Fruit fly (Drosophila melanogaster) whole organism, pupa: ENCODE results near the gene CG33923.

ENCODE experiments used
- CG14655 ChIP-seq: fragments of 200-800 bp; sonication (Bioruptor generic); optimal IDR thresholded peaks from 3 replicates; lab custom pipeline; 2017; ENCODE audit warnings: mild to moderate bottlenecking, missing biosample characterization, missing genetic modification reagents, missing genetic modification characterization
- CG17806 ChIP-seq: fragments of 200-800 bp; sonication (Bioruptor generic); optimal IDR thresholded peaks from 2 replicates; lab custom pipeline; 2018; ENCODE audit warnings: missing biosample characterization, mild to moderate bottlenecking, missing genetic modification characterization, moderate library complexity
- CG8159 ChIP-seq: fragments of 200-800 bp; sonication (Bioruptor generic); optimal IDR thresholded peaks from 3 replicates; lab custom pipeline; 2018; ENCODE audit warnings: missing biosample characterization, mild to moderate bottlenecking, missing genetic modification characterization, moderate library complexity
- CG8301 ChIP-seq: fragments of 200-800 bp; sonication (Bioruptor generic); optimal IDR thresholded peaks from 2 replicates; lab custom pipeline; 2018; ENCODE audit warnings: missing biosample characterization, mild to moderate bottlenecking, missing genetic modification characterization

DNA sequence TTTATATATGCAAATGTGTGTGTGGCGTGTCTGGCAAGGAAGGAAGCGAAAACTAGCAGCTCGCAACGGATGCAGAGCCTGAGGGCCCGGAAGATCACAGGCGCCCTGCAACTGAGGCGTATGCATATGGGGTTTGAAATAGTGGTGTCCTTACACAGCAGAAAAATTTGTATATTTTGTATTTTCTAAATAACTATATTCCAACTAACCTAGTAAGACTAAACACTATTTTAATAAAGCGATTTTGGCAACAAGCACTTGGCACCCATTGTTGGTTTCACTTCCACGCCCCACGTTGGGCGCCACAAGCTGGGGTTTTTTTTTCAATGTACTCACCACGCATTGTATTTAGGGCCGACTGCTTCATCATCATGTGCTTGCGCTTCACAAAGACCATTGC is 44.6 kb upstream of the CG33923 start:
- TF ChIP-seq CG8301 (no peak), CG14655 (GFP tag; lab: Kevin White, UChicago) (no peak), CG8159 (tag; lab: Kevin White, UChicago) (no peak), CG17806 (tag; lab: Kevin White, UChicago) (no peak)
